Worm (Caenorhabditis elegans) whole organism, L4 larva: Measurements from ENCODE around the gene glb-24.
"Not testable (repeated sequence)": the region's sequence is repeated elsewhere in the genome, so short reads cannot be mapped to it uniquely, and the experiment has no call there.

Source experiments
- D1046.2 ChIP-seq: fragments of 200-800 bp; sonication (Bioruptor generic); IDR thresholded peaks from 2 replicates; pipeline ENCODE4 v1.3.6; 2022; ENCODE audit warnings: missing genetic modification characterization, missing compliant biosample characterization
- F10B5.3 ChIP-seq: sonication (generic microtip); optimal IDR thresholded peaks from 2 replicates; lab custom pipeline; 2016; ENCODE audit warnings: mild to moderate bottlenecking, missing genetic modification characterization, missing compliant biosample characterization
- F37D6.2 ChIP-seq: sonication (generic microtip); optimal IDR thresholded peaks from 2 replicates; lab custom pipeline; 2016; ENCODE audit warnings: mild to moderate bottlenecking, missing genetic modification characterization, missing compliant biosample characterization
- F44E2.7 ChIP-seq: fragments of 200-800 bp; sonication (Bioruptor generic); IDR thresholded peaks from 2 replicates; pipeline ENCODE4 v2.1.2; 2022; ENCODE audit warnings: missing genetic modification characterization, missing compliant biosample characterization
- F49E8.2 ChIP-seq: sonication (generic microtip); optimal IDR thresholded peaks from 2 replicates; lab custom pipeline; 2016; ENCODE audit warnings: missing compliant biosample characterization, mild to moderate bottlenecking, missing genetic modification characterization, borderline replicate concordance
- T20F7.1 ChIP-seq: fragments of 200-800 bp; sonication (Bioruptor generic); optimal IDR thresholded peaks from 2 replicates; lab custom pipeline; 2018; ENCODE audit warnings: mild to moderate bottlenecking, missing genetic modification characterization, missing compliant biosample characterization
- T26A8.4 ChIP-seq: fragments of 200-800 bp; sonication (Bioruptor generic); IDR thresholded peaks from 2 replicates; pipeline ENCODE4 v1.3.6; 2022; ENCODE audit warnings: missing genetic modification characterization, missing compliant biosample characterization
- aly-2 ChIP-seq: sonication (generic microtip); optimal IDR thresholded peaks from 2 replicates; lab custom pipeline; 2018; ENCODE audit warnings: missing biosample characterization, missing genetic modification characterization
- ama-1 ChIP-seq: fragments of 150-350 bp; optimal IDR thresholded peaks from 2 replicates; lab custom pipeline; 2014; ENCODE audit warnings: inconsistent platforms, mixed read lengths
- arid-1 ChIP-seq: fragments of 200-800 bp; sonication (Bioruptor generic); conservative IDR thresholded peaks from 2 replicates; pipeline ENCODE4 v1.3.6; 2022; ENCODE audit warnings: missing genetic modification reagents, missing genetic modification characterization, missing compliant biosample characterization
- attf-4 ChIP-seq: sonication (generic microtip); optimal IDR thresholded peaks from 3 replicates; lab custom pipeline; 2017; ENCODE audit warnings: missing biosample characterization, missing genetic modification characterization
- ceh-20 ChIP-seq: fragments of 200-800 bp; sonication (Bioruptor generic); IDR thresholded peaks from 2 replicates; pipeline ENCODE4 v1.3.6; 2022; ENCODE audit warnings: missing genetic modification reagents, missing genetic modification characterization, missing compliant biosample characterization
- ceh-32 ChIP-seq: sonication (generic microtip); optimal IDR thresholded peaks from 2 replicates; lab custom pipeline; 2016; ENCODE audit warnings: mild to moderate bottlenecking, missing genetic modification characterization, missing compliant biosample characterization; ENCODE audit not compliant: poor library complexity
- ceh-82 ChIP-seq: sonication (generic microtip); optimal IDR thresholded peaks from 2 replicates; lab custom pipeline; 2017; ENCODE audit warnings: missing biosample characterization, missing genetic modification characterization
- cey-2 ChIP-seq: sonication (generic microtip); optimal IDR thresholded peaks from 3 replicates; lab custom pipeline; 2017; ENCODE audit warnings: missing genetic modification characterization, mild to moderate bottlenecking, missing compliant biosample characterization, antibody characterized with exemption, borderline replicate concordance; ENCODE audit not compliant: insufficient read depth
- ctbp-1 ChIP-seq: fragments of 200-800 bp; sonication (Bioruptor generic); IDR thresholded peaks from 2 replicates; pipeline ENCODE4 v1.3.6; 2022; ENCODE audit warnings: missing genetic modification reagents, missing genetic modification characterization, missing compliant biosample characterization
- daf-19 ChIP-seq: fragments of 200-800 bp; sonication (Bioruptor generic); conservative IDR thresholded peaks from 2 replicates; pipeline ENCODE4 v1.3.6; 2022; ENCODE audit warnings: missing genetic modification characterization, missing compliant biosample characterization
- dmd-6 ChIP-seq: fragments of 200-800 bp; sonication (Bioruptor generic); IDR thresholded peaks from 2 replicates; pipeline ENCODE4 v1.3.6; 2022; ENCODE audit warnings: missing genetic modification reagents, missing genetic modification characterization, missing compliant biosample characterization
- dmd-8 ChIP-seq: fragments of 200-800 bp; sonication (Bioruptor generic); IDR thresholded peaks from 2 replicates; pipeline ENCODE4 v1.3.6; 2022; ENCODE audit warnings: missing genetic modification characterization, missing compliant biosample characterization
- dmd-9 ChIP-seq: fragments of 200-800 bp; sonication (Bioruptor generic); IDR thresholded peaks from 2 replicates; pipeline ENCODE4 v1.3.6; 2022; ENCODE audit warnings: missing genetic modification reagents, missing genetic modification characterization, missing compliant biosample characterization
- duxl-1 ChIP-seq: sonication (generic microtip); optimal IDR thresholded peaks from 2 replicates; lab custom pipeline; 2016; ENCODE audit warnings: mild to moderate bottlenecking, missing genetic modification characterization, moderate library complexity, missing compliant biosample characterization; ENCODE audit not compliant: poor library complexity
- dve-1 ChIP-seq: sonication (generic microtip); optimal IDR thresholded peaks from 2 replicates; lab custom pipeline; 2017; ENCODE audit warnings: antibody characterized with exemption, mild to moderate bottlenecking, missing genetic modification characterization, missing compliant biosample characterization; ENCODE audit not compliant: insufficient read depth
- fos-1 ChIP-seq: fragments of 150-350 bp; optimal IDR thresholded peaks from 2 replicates; lab custom pipeline; 2014; ENCODE audit warnings: missing biosample characterization, missing genetic modification characterization
- hif-1 ChIP-seq, 2 experiments: sonication (generic microtip); optimal IDR thresholded peaks; 2 replicates each; lab custom pipeline; 2016 to 2017; ENCODE audit warnings: missing compliant biosample characterization in 2 of 2, missing genetic modification characterization in 2 of 2, missing genetic modification reagents in 2 of 2, missing genotype in 2 of 2, mild to moderate bottlenecking in 1 of 2
- hlh-11 ChIP-seq: fragments of 200-800 bp; sonication (Bioruptor generic); optimal IDR thresholded peaks from 2 replicates; lab custom pipeline; 2018; ENCODE audit warnings: mild to moderate bottlenecking, missing genetic modification characterization, missing compliant biosample characterization
- hlh-30 ChIP-seq: sonication (generic microtip); optimal IDR thresholded peaks from 2 replicates; lab custom pipeline; 2017; ENCODE audit warnings: antibody characterized with exemption, mild to moderate bottlenecking, missing genetic modification characterization, missing compliant biosample characterization; ENCODE audit not compliant: insufficient read depth
- hmg-1.1 ChIP-seq: fragments of 200-800 bp; sonication (Bioruptor generic); IDR thresholded peaks from 2 replicates; pipeline ENCODE4 v1.3.6; 2022; ENCODE audit warnings: missing genetic modification reagents, missing genetic modification characterization, missing compliant biosample characterization
- lin-1 ChIP-seq: fragments of 200-800 bp; sonication (Bioruptor generic); IDR thresholded peaks from 2 replicates; pipeline ENCODE4 v1.3.6; 2022; ENCODE audit warnings: missing genetic modification reagents, missing genetic modification characterization, missing compliant biosample characterization
- lin-13 ChIP-seq: fragments of 150-350 bp; optimal IDR thresholded peaks from 2 replicates; lab custom pipeline; 2014; ENCODE audit warnings: missing biosample characterization, missing genetic modification reagents, missing genetic modification characterization
- madf-5 ChIP-seq, 2 experiments: fragments of 200-800 bp; sonication (Bioruptor generic); IDR thresholded peaks; 2 replicates each; pipeline ENCODE4 v1.3.6; 2022; ENCODE audit warnings: missing compliant biosample characterization in 2 of 2, missing genetic modification characterization in 2 of 2
- madf-9 ChIP-seq: fragments of 200-800 bp; sonication (Bioruptor generic); conservative IDR thresholded peaks from 2 replicates; pipeline ENCODE4 v1.3.6; 2022; ENCODE audit warnings: missing genetic modification reagents, missing genetic modification characterization, missing compliant biosample characterization
- mes-2 ChIP-seq: sonication (generic microtip); optimal IDR thresholded peaks from 2 replicates; lab custom pipeline; 2016; ENCODE audit warnings: missing genotype, mild to moderate bottlenecking, missing genetic modification characterization, missing compliant biosample characterization; ENCODE audit not compliant: poor library complexity, severe bottlenecking
- nhr-10 ChIP-seq: fragments of 150-350 bp; optimal IDR thresholded peaks from 2 replicates; lab custom pipeline; 2014; ENCODE audit warnings: missing biosample characterization, missing genetic modification characterization
- nhr-102 ChIP-seq: sonication (generic microtip); optimal IDR thresholded peaks from 2 replicates; lab custom pipeline; 2016; ENCODE audit warnings: mild to moderate bottlenecking, missing genetic modification characterization, moderate library complexity, missing compliant biosample characterization
- nhr-11 ChIP-seq: fragments of 150-350 bp; optimal IDR thresholded peaks from 2 replicates; lab custom pipeline; 2014; ENCODE audit warnings: missing biosample characterization, missing genetic modification characterization
- nhr-237 ChIP-seq: sonication (generic microtip); optimal IDR thresholded peaks from 2 replicates; lab custom pipeline; 2017; ENCODE audit warnings: missing biosample characterization, missing genetic modification characterization
- nhr-25 ChIP-seq: sonication (generic microtip); optimal IDR thresholded peaks from 2 replicates; lab custom pipeline; 2017; ENCODE audit warnings: missing genetic modification characterization, mild to moderate bottlenecking, missing compliant biosample characterization, antibody characterized with exemption, moderate library complexity, borderline replicate concordance; ENCODE audit not compliant: insufficient read depth
- nhr-42 ChIP-seq: fragments of 200-800 bp; sonication (Bioruptor generic); IDR thresholded peaks from 2 replicates; pipeline ENCODE4 v1.3.6; 2022; ENCODE audit warnings: missing genetic modification characterization, missing compliant biosample characterization
- nhr-6 ChIP-seq: fragments of 150-350 bp; optimal IDR thresholded peaks from 2 replicates; lab custom pipeline; 2014; ENCODE audit warnings: missing biosample characterization, missing genetic modification characterization
- nhr-77 ChIP-seq: fragments of 150-350 bp; optimal IDR thresholded peaks from 2 replicates; lab custom pipeline; 2014; ENCODE audit warnings: missing biosample characterization, missing genetic modification characterization
- pha-4 ChIP-seq, 2 experiments: fragments of 150-350 bp in 1 of 2; fragments of 200-800 bp in 1 of 2; sonication (Bioruptor generic) in 1 of 2; IDR thresholded peaks in 1 of 2; optimal IDR thresholded peaks in 1 of 2; 2 replicates each; pipeline versions ENCODE4 v1.3.6 to Lab custom; 2014 to 2022; ENCODE audit warnings: missing genetic modification characterization in 2 of 2, missing genetic modification reagents in 2 of 2, missing biosample characterization in 1 of 2, missing compliant biosample characterization in 1 of 2
- saeg-2 ChIP-seq: fragments of 200-800 bp; sonication (Bioruptor generic); IDR thresholded peaks from 2 replicates; pipeline ENCODE4 v1.3.6; 2022; ENCODE audit warnings: missing genetic modification reagents, missing genetic modification characterization, missing compliant biosample characterization
- set-16 ChIP-seq: fragments of 200-800 bp; sonication (Bioruptor generic); IDR thresholded peaks from 2 replicates; pipeline ENCODE4 v1.3.6; 2022; ENCODE audit warnings: missing genetic modification reagents, missing genetic modification characterization, missing compliant biosample characterization
- snpc-1.2 ChIP-seq: fragments of 200-800 bp; sonication (Bioruptor generic); IDR thresholded peaks from 2 replicates; pipeline ENCODE4 v1.3.6; 2022; ENCODE audit warnings: missing genetic modification reagents, missing genetic modification characterization, missing compliant biosample characterization
- spr-1 ChIP-seq: sonication (generic microtip); optimal IDR thresholded peaks from 2 replicates; lab custom pipeline; 2016; ENCODE audit warnings: mild to moderate bottlenecking, missing genetic modification characterization, missing compliant biosample characterization

glb-24 gene

DNA sequence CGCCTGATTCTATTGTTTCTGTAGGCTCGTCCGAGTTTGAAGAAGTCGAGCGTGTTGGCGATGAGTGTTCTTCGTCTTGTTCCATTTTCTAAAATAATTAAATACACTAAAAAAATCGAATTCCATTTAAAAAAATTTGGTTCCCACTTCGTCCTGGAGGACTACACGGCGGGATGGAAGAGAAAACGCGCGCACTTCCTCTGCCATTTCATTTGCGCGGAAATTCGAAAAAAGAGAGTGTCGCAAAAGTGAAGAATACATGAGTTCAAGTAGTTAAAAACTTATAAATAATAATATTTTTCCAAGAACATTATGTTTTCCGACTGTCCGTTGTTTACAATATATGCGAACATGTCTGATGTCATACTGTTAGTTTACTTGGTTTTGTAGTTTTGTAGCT is 15.8 kb downstream of the glb-24 start, which contains the start of gene T07F10.3 (continued):
- TF ChIP-seq aly-2 (tag; lab: Kevin White, UChicago) (no peak), madf-9 (GFP tag; lab: Robert Waterston, UW) (peak; percentile 87), T20F7.1 (GFP tag; lab: Kevin White, UChicago) (peak; percentile 76), ceh-32 (tag; lab: Kevin White, UChicago) (no peak), hif-1 (tag; optimal IDR thresholded peaks at IDR 0.05; lab: Kevin White, UChicago) (peak in 1 of 2 experiments; percentile 94), nhr-237 (tag; lab: Kevin White, UChicago) (no peak), lin-13 (no peak), spr-1 (tag; lab: Kevin White, UChicago) (peak; percentile 69), F49E8.2 (peak; percentile 45), nhr-77 (tag; lab: Kevin White, UChicago) (peak; percentile 45), D1046.2 (GFP tag; lab: Robert Waterston, UW) (0 out of 2 replicates have a peak, but pooled peaks have one; percentile 41), nhr-11 (tag; lab: Kevin White, UChicago) (peak; percentile 47), hmg-1.1 (GFP tag; lab: Robert Waterston, UW) (0 out of 2 replicates have a peak, but pooled peaks have one; percentile 34), ceh-20 (peak; percentile 71), dmd-8 (GFP tag; lab: Robert Waterston, UW) (no peak), snpc-1.2 (0 out of 2 replicates have a peak, but pooled peaks have one; percentile 63), saeg-2 (0 out of 2 replicates have a peak, but pooled peaks have one; percentile 38), F10B5.3 (peak; percentile 30), F37D6.2 (tag; lab: Kevin White, UChicago) (peak; percentile 47), T26A8.4 (peak; percentile 80), nhr-42 (GFP tag; lab: Robert Waterston, UW) (0 out of 2 replicates have a peak, but pooled peaks have one; percentile 21), dmd-9 (GFP tag; lab: Robert Waterston, UW) (peak; percentile 93), attf-4 (no peak), duxl-1 (peak; percentile 87), nhr-102 (tag; lab: Kevin White, UChicago) (peak; percentile 79), hlh-11 (peak; percentile 64), dmd-6 (GFP tag; lab: Robert Waterston, UW) (peak; percentile 86)

DNA sequence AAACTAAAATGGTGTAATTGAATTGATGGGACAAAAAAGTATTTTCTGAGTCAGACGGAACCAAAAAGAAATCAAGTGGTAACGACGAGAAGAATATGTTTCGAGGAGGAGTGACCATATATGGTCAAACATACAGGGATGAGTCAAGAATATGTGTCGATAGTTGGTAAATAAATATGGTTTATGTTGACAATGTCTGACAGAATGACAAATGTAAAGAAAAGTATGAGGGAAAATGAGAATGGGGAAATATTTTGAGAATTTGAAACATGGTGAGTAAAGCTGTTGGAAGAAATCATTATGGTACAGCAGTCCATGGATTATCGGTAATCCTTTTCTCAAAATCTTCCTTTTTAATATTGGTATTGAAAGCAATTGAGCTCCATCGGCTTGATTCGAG is 17.8 kb downstream of the glb-24 start, which contains the start of gene nspg-1:
Gene nspg-1 (minus strand): TSS at position 101 of the 400 bp plus-strand sequence.
- TF ChIP-seq lin-1 (GFP tag; lab: Robert Waterston, UW) (no peak), F44E2.7 (GFP tag; lab: Robert Waterston, UW) (no peak), ceh-82 (tag; lab: Kevin White, UChicago) (no peak), F37D6.2 (tag; lab: Kevin White, UChicago) (no peak), nhr-6 (tag; lab: Kevin White, UChicago) (peak; percentile 27)

- not testable (repeated sequence) for TF ChIP-seq saeg-2; cey-2 (tag; lab: Kevin White, UChicago); madf-5 (GFP tag; IDR thresholded peaks at IDR 0.05; lab: Robert Waterston, UW)
- TF ChIP-seq, all 104 proteins: peak for 0; not testable (repeated sequence) for 104
Observed at ce11 chrV:12865615-12866014, 20.1 kb downstream of the glb-24 start, which contains the start of gene T07F10.5. Gene T07F10.5, plus strand, starts transcription at chrV:12865915.

- TF ChIP-seq hlh-30 (tag; lab: Kevin White, UChicago) (no peak), hmg-1.1 (GFP tag; lab: Robert Waterston, UW) (no peak), set-16 (GFP tag; lab: Robert Waterston, UW) (no peak), ama-1 (lab: Kevin White, UChicago) (no peak), nhr-237 (tag; lab: Kevin White, UChicago) (no peak), daf-19 (GFP tag; lab: Robert Waterston, UW) (no peak), dve-1 (tag; lab: Kevin White, UChicago) (no peak), fos-1 (no peak), pha-4 (GFP tag; IDR thresholded peaks at IDR 0.05; lab: Robert Waterston, UW) (no peak), pha-4 (tag; optimal IDR thresholded peaks at IDR 0.05; lab: Kevin White, UChicago) (no peak), arid-1 (no peak), nhr-25 (tag; lab: Kevin White, UChicago) (no peak), ctbp-1 (GFP tag; lab: Robert Waterston, UW) (no peak), nhr-10 (tag; lab: Kevin White, UChicago) (no peak), mes-2 (tag; lab: Kevin White, UChicago) (no peak)
Observed at ce11 chrV:12859144-12859543, 26.6 kb downstream of the glb-24 start, which contains the start of gene anp-1. Gene anp-1, plus strand, starts transcription at chrV:12859444.
